Fruit fly (Drosophila melanogaster) whole organism, embryonic: ENCODE data around the gene CG8112.

Experiments
- Abd-B ChIP-seq: fragments of 200-800 bp; sonication (Bioruptor generic); optimal IDR thresholded peaks from 2 replicates; lab custom pipeline; 2018; ENCODE audit warnings: missing biosample characterization, mild to moderate bottlenecking, missing genetic modification characterization, moderate library complexity
- Aef1 ChIP-seq: fragments of 200-800 bp; sonication (Bioruptor generic); IDR thresholded peaks from 3 replicates; pipeline ENCODE4 v1.3.6; 2022; ENCODE audit warnings: missing biosample characterization, missing genetic modification characterization
- Atf-2 ChIP-seq: fragments of 200-800 bp; sonication (Bioruptor generic); optimal IDR thresholded peaks from 2 replicates; lab custom pipeline; 2016; ENCODE audit warnings: missing biosample characterization, missing genetic modification characterization
- B-H1 ChIP-seq: fragments of 200-800 bp; sonication (Bioruptor generic); IDR thresholded peaks from 3 replicates; pipeline ENCODE4 v1.3.6; 2022; ENCODE audit warnings: missing biosample characterization, missing genetic modification characterization
- CG10267 ChIP-seq: fragments of 200-800 bp; sonication (Bioruptor generic); optimal IDR thresholded peaks from 2 replicates; lab custom pipeline; 2018; ENCODE audit warnings: missing biosample characterization, mild to moderate bottlenecking, missing genetic modification characterization, moderate library complexity
- CG12769 ChIP-seq: fragments of 200-800 bp; sonication (Bioruptor generic); optimal IDR thresholded peaks from 2 replicates; lab custom pipeline; 2019; ENCODE audit warnings: missing biosample characterization, mild to moderate bottlenecking, missing genetic modification characterization, moderate library complexity
- CG14050 ChIP-seq: fragments of 200-800 bp; sonication (Bioruptor generic); IDR thresholded peaks from 3 replicates; pipeline ENCODE4 v1.3.6; 2022; ENCODE audit warnings: missing biosample characterization, missing genetic modification characterization
- CG17612 ChIP-seq: fragments of 200-800 bp; sonication (Bioruptor generic); IDR thresholded peaks from 2 replicates; pipeline ENCODE4 v1.3.6; 2022; ENCODE audit warnings: missing biosample characterization, missing genetic modification characterization
- CG32772 ChIP-seq: fragments of 200-800 bp; sonication (Bioruptor generic); IDR thresholded peaks from 2 replicates; pipeline ENCODE4 v1.3.6; 2022; ENCODE audit warnings: missing biosample characterization, missing genetic modification characterization
- CG33557 ChIP-seq: fragments of 200-800 bp; sonication (Bioruptor generic); optimal IDR thresholded peaks from 2 replicates; lab custom pipeline; 2019; ENCODE audit warnings: missing biosample characterization, mild to moderate bottlenecking, missing genetic modification characterization, moderate library complexity
- CG3726 ChIP-seq: fragments of 200-800 bp; sonication (Bioruptor generic); IDR thresholded peaks from 3 replicates; pipeline ENCODE4, ENCODE4 v1.3.6; 2022; ENCODE audit warnings: missing biosample characterization, missing genetic modification characterization
- CG3847 ChIP-seq: fragments of 200-800 bp; sonication (Bioruptor generic); IDR thresholded peaks from 2 replicates; pipeline ENCODE4 v1.3.6; 2022; ENCODE audit warnings: missing biosample characterization, missing genetic modification characterization
- CG4730 ChIP-seq: fragments of 200-800 bp; sonication (Bioruptor generic); IDR thresholded peaks from 2 replicates; pipeline ENCODE4 v1.3.6; 2022; ENCODE audit warnings: missing biosample characterization, missing genetic modification characterization
- CG4854 ChIP-seq: fragments of 200-800 bp; sonication (Bioruptor generic); optimal IDR thresholded peaks from 2 replicates; lab custom pipeline; 2016; ENCODE audit warnings: missing biosample characterization, missing genetic modification characterization, inconsistent platforms
- CG5180 ChIP-seq: fragments of 200-800 bp; sonication (Bioruptor generic); optimal IDR thresholded peaks from 3 replicates; lab custom pipeline; 2017; ENCODE audit warnings: missing biosample characterization, missing genetic modification characterization, mild to moderate bottlenecking, moderate library complexity, missing genetic modification reagents
- CG7357 ChIP-seq: fragments of 200-800 bp; sonication (Bioruptor generic); IDR thresholded peaks from 3 replicates; pipeline ENCODE4 v1.3.6; 2022; ENCODE audit warnings: missing biosample characterization, missing genetic modification characterization
- CG7556 ChIP-seq: fragments of 200-800 bp; sonication (Bioruptor generic); optimal IDR thresholded peaks from 2 replicates; lab custom pipeline; 2017; ENCODE audit warnings: missing biosample characterization, mild to moderate bottlenecking, missing genetic modification characterization
- CG8944 ChIP-seq: fragments of 200-800 bp; sonication (Bioruptor generic); optimal IDR thresholded peaks from 3 replicates; lab custom pipeline; 2016; ENCODE audit warnings: missing biosample characterization, missing genetic modification characterization
- CG9609 ChIP-seq: fragments of 200-800 bp; sonication (Bioruptor generic); optimal IDR thresholded peaks from 3 replicates; lab custom pipeline; 2016; ENCODE audit warnings: missing biosample characterization, missing genetic modification characterization
- D ChIP-seq, 2 experiments: fragments of 200-800 bp in 1 of 2; fragments of >200 bp in 1 of 2; sonication (Bioruptor generic) in 1 of 2; optimal IDR thresholded peaks; 2 replicates in 1 of 2; 3 replicates in 1 of 2; lab custom pipeline; 2017; ENCODE audit warnings: mild to moderate bottlenecking in 1 of 2, missing biosample characterization in 1 of 2, missing genetic modification characterization in 1 of 2, missing genetic modification reagents in 1 of 2
- Dad ChIP-seq: fragments of 200-800 bp; sonication (Bioruptor generic); optimal IDR thresholded peaks from 3 replicates; lab custom pipeline; 2016; ENCODE audit warnings: missing biosample characterization, missing genetic modification characterization
- Drgx ChIP-seq: fragments of 200-800 bp; sonication (Bioruptor generic); IDR thresholded peaks from 2 replicates; pipeline ENCODE4 v1.3.6; 2022; ENCODE audit warnings: missing biosample characterization, missing genetic modification characterization
- E2f2 ChIP-seq: fragments of 200-800 bp; sonication (Bioruptor generic); IDR thresholded peaks from 2 replicates; pipeline ENCODE4 v1.3.6; 2022; ENCODE audit warnings: missing biosample characterization, missing genetic modification characterization
- H15 ChIP-seq: fragments of 200-800 bp; sonication (Bioruptor generic); IDR thresholded peaks from 3 replicates; pipeline ENCODE4 v1.3.6; 2022; ENCODE audit warnings: missing biosample characterization, missing genetic modification characterization
- HHEX ChIP-seq: fragments of 200-800 bp; sonication (Bioruptor generic); optimal IDR thresholded peaks from 3 replicates; lab custom pipeline; 2017; ENCODE audit warnings: missing biosample characterization, mild to moderate bottlenecking, missing genetic modification characterization, missing genetic modification reagents
- HLH54F ChIP-seq: fragments of 200-800 bp; sonication (Bioruptor generic); optimal IDR thresholded peaks from 3 replicates; lab custom pipeline; 2016; ENCODE audit warnings: missing biosample characterization, missing genetic modification characterization
- Hand ChIP-seq: fragments of 200-800 bp; sonication (Bioruptor generic); optimal IDR thresholded peaks from 2 replicates; lab custom pipeline; 2017; ENCODE audit warnings: mild to moderate bottlenecking, missing biosample characterization, missing genetic modification reagents, missing genetic modification characterization
- Mes4 ChIP-seq: fragments of 200-800 bp; sonication (Bioruptor generic); optimal IDR thresholded peaks from 2 replicates; lab custom pipeline; 2016; ENCODE audit warnings: missing biosample characterization, missing genetic modification characterization
- Mrtf ChIP-seq: fragments of 200-800 bp; sonication (Bioruptor generic); IDR thresholded peaks from 3 replicates; pipeline ENCODE4 v1.3.6; 2022; ENCODE audit warnings: missing biosample characterization, missing genetic modification characterization
- Spps ChIP-seq: fragments of 200-800 bp; sonication (Bioruptor generic); optimal IDR thresholded peaks from 2 replicates; lab custom pipeline; 2018; ENCODE audit warnings: missing biosample characterization, mild to moderate bottlenecking, missing genetic modification characterization
- Taf1 ChIP-seq: fragments of 200-800 bp; sonication (Bioruptor generic); IDR thresholded peaks from 2 replicates; pipeline ENCODE4 v1.3.6; 2022; ENCODE audit warnings: missing biosample characterization, missing genetic modification characterization
- Vsx1 ChIP-seq: fragments of 200-800 bp; sonication (Bioruptor generic); optimal IDR thresholded peaks from 2 replicates; lab custom pipeline; 2017; ENCODE audit warnings: missing biosample characterization, mild to moderate bottlenecking, missing genetic modification characterization, missing genetic modification reagents
- chinmo ChIP-seq: fragments of 200-800 bp; sonication (Bioruptor generic); IDR thresholded peaks from 4 replicates; pipeline ENCODE4 v1.3.6; 2022; ENCODE audit warnings: missing biosample characterization, missing genetic modification characterization; ENCODE audit not compliant: partially characterized antibody
- crc ChIP-seq: fragments of 200-800 bp; sonication (Bioruptor generic); optimal IDR thresholded peaks from 2 replicates; lab custom pipeline; 2016; ENCODE audit warnings: missing biosample characterization, missing genetic modification characterization
- crol ChIP-seq: fragments of 200-800 bp; sonication (Bioruptor generic); IDR thresholded peaks from 2 replicates; pipeline ENCODE4 v1.3.6; 2022; ENCODE audit warnings: missing biosample characterization, missing genetic modification characterization
- gcm2 ChIP-seq: fragments of 200-800 bp; sonication (Bioruptor generic); optimal IDR thresholded peaks from 2 replicates; lab custom pipeline; 2016; ENCODE audit warnings: missing biosample characterization, missing genetic modification characterization
- gfzf ChIP-seq: fragments of 200-800 bp; sonication (Bioruptor generic); optimal IDR thresholded peaks from 2 replicates; lab custom pipeline; 2016; ENCODE audit warnings: missing biosample characterization, mild to moderate bottlenecking, missing genetic modification characterization, moderate library complexity
- grau ChIP-seq: fragments of 200-800 bp; optimal IDR thresholded peaks from 3 replicates; lab custom pipeline; 2019; ENCODE audit warnings: missing biosample characterization, mild to moderate bottlenecking, missing genetic modification characterization, moderate library complexity
- gsb-n ChIP-seq: fragments of 200-800 bp; sonication (Bioruptor generic); optimal IDR thresholded peaks from 3 replicates; lab custom pipeline; 2018; ENCODE audit warnings: missing biosample characterization, mild to moderate bottlenecking, missing genetic modification characterization
- hb ChIP-seq: fragments of 200-800 bp; sonication (Bioruptor generic); IDR thresholded peaks from 3 replicates; pipeline ENCODE4 v1.3.6; 2022; ENCODE audit warnings: missing biosample characterization, missing genetic modification characterization; ENCODE audit not compliant: partially characterized antibody
- ken ChIP-seq: fragments of 200-800 bp; sonication (Bioruptor generic); IDR thresholded peaks from 3 replicates; pipeline ENCODE4 v1.3.6; 2022; ENCODE audit warnings: missing biosample characterization, missing genetic modification characterization
- kni ChIP-seq: fragments of 200-800 bp; sonication (Bioruptor generic); optimal IDR thresholded peaks from 3 replicates; lab custom pipeline; 2017; ENCODE audit warnings: mild to moderate bottlenecking, missing biosample characterization, missing genetic modification reagents, missing genetic modification characterization
- nerfin-2 ChIP-seq: fragments of 200-800 bp; sonication (Bioruptor generic); IDR thresholded peaks from 2 replicates; pipeline ENCODE4 v1.3.6; 2022; ENCODE audit warnings: missing biosample characterization, missing genetic modification characterization; ENCODE audit not compliant: partially characterized antibody
- org-1 ChIP-seq: fragments of 200-800 bp; sonication (Bioruptor generic); optimal IDR thresholded peaks from 2 replicates; lab custom pipeline; 2017; ENCODE audit warnings: missing biosample characterization, missing genetic modification characterization
- psq ChIP-seq: fragments of 200-800 bp; sonication (Bioruptor generic); optimal IDR thresholded peaks from 2 replicates; lab custom pipeline; 2017; ENCODE audit warnings: missing biosample characterization, missing genetic modification characterization
- ranshi ChIP-seq: fragments of 200-800 bp; sonication (Bioruptor generic); IDR thresholded peaks from 2 replicates; pipeline ENCODE4 v1.3.6; 2022; ENCODE audit warnings: missing biosample characterization, missing genetic modification characterization
- scrt ChIP-seq: fragments of 200-800 bp; sonication (Bioruptor generic); optimal IDR thresholded peaks from 2 replicates; lab custom pipeline; 2018; ENCODE audit warnings: missing biosample characterization, mild to moderate bottlenecking, missing genetic modification characterization, moderate library complexity
- sd ChIP-seq: fragments of 200-800 bp; sonication (Bioruptor generic); optimal IDR thresholded peaks from 3 replicates; lab custom pipeline; 2018; ENCODE audit warnings: missing biosample characterization, mild to moderate bottlenecking, missing genetic modification characterization, moderate library complexity
- wor ChIP-seq: fragments of 200-800 bp; sonication (Bioruptor generic); IDR thresholded peaks from 2 replicates; pipeline ENCODE4 v1.3.6; 2022; ENCODE audit warnings: missing biosample characterization, missing genetic modification characterization
- zfh1 ChIP-seq: fragments of 200-800 bp; sonication (Bioruptor generic); IDR thresholded peaks from 3 replicates; pipeline ENCODE4 v1.3.6; 2022; ENCODE audit warnings: missing biosample characterization, missing genetic modification characterization

The CG8112 gene

DNA sequence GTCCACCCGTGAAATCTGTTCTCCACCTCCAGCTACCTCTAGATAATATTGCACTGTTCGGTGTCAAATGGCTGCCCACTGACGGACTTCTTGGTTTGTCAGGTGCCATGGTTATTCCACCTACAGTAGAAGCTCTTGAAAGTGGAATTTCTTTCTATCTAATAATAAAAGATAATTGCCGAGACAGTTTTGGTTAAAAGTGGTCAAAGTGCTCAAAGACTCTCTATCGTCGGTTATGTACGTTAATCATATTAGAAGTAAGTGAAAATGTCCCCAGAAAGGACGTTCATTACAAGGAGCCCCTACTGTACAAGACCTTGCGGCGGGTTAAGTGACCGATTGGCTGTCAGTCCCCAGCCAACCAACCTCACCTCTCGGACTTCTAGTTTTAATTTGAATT is 31.5 kb downstream of the CG8112 start (continued):
- TF ChIP-seq wor (GFP tag; lab: Robert Waterston, UW) (no peak), CG7357 (GFP tag; lab: Robert Waterston, UW) (peak; percentile 40; the same call in 2 of the 3 replicates), Mrtf (GFP tag; lab: Robert Waterston, UW) (no peak), CG9609 (peak; percentile 41), CG12769 (tag; lab: Kevin White, UChicago) (peak; percentile 32), CG5180 (no peak), E2f2 (GFP tag; lab: Robert Waterston, UW) (0 out of 2 replicates have a peak, but pooled peaks have one; percentile 31), chinmo (GFP tag; lab: Robert Waterston, UW) (0 out of 4 replicates have a peak, but pooled peaks have one; percentile 17), ranshi (GFP tag; lab: Robert Waterston, UW) (peak; percentile 61), gsb-n (tag; lab: Kevin White, UChicago) (peak; percentile 15), CG33557 (no peak), crc (GFP tag; lab: Kevin White, UChicago) (no peak), Hand (GFP tag; lab: Kevin White, UChicago) (no peak), zfh1 (peak; percentile 40; the same call in 1 of the 3 replicates), Aef1 (peak; percentile 44; the same call in 1 of the 3 replicates), psq (GFP tag; lab: Kevin White, UChicago) (no peak), hb (GFP tag; lab: Robert Waterston, UW) (no peak), Taf1 (GFP tag; lab: Robert Waterston, UW) (0 out of 2 replicates have a peak, but pooled peaks have one; percentile 15), CG4854 (GFP tag; lab: Kevin White, UChicago) (peak; percentile 12), grau (tag; lab: Kevin White, UChicago) (peak; percentile 91), scrt (GFP tag; lab: Kevin White, UChicago) (no peak), kni (GFP tag; lab: Kevin White, UChicago) (peak; percentile 7), CG8944 (GFP tag; lab: Kevin White, UChicago) (peak; percentile 51), Atf-2 (GFP tag; lab: Kevin White, UChicago) (peak; percentile 29), CG14050 (GFP tag; lab: Robert Waterston, UW) (peak; percentile 12; the same call in 2 of the 3 replicates), D (optimal IDR thresholded peaks at IDR 0.05; lab: Kevin White, UChicago) (no peak), D (GFP tag; optimal IDR thresholded peaks at IDR 0.05; lab: Kevin White, UChicago) (no peak), org-1 (peak; percentile 36), B-H1 (peak; percentile 11; the same call in 1 of the 3 replicates), CG4730 (0 out of 2 replicates have a peak, but pooled peaks have one; percentile 29), Abd-B (GFP tag; lab: Kevin White, UChicago) (peak; percentile 8), CG10267 (tag; lab: Kevin White, UChicago) (peak; percentile 17), ken (GFP tag; lab: Robert Waterston, UW) (peak; percentile 33; the same call in 1 of the 3 replicates), CG32772 (GFP tag; lab: Robert Waterston, UW) (0 out of 2 replicates have a peak, but pooled peaks have one; percentile 44), nerfin-2 (GFP tag; lab: Robert Waterston, UW) (no peak), Spps (tag; lab: Kevin White, UChicago) (no peak), HHEX (GFP tag; lab: Kevin White, UChicago) (peak; percentile 10), CG17612 (GFP tag; lab: Robert Waterston, UW) (no peak), HLH54F (GFP tag; lab: Kevin White, UChicago) (peak; percentile 23), H15 (GFP tag; lab: Robert Waterston, UW) (0 out of 3 replicates have a peak, but pooled peaks have one; percentile 21), CG3847 (GFP tag; lab: Robert Waterston, UW) (peak; percentile 52), Drgx (GFP tag; lab: Robert Waterston, UW) (peak; percentile 66), Mes4 (GFP tag; lab: Kevin White, UChicago) (peak; percentile 2), CG3726 (no peak), crol (GFP tag; lab: Robert Waterston, UW) (peak; percentile 19; the same call in 1 of the 2 replicates), gfzf (GFP tag; lab: Kevin White, UChicago) (no peak), gcm2 (GFP tag; lab: Kevin White, UChicago) (peak; percentile 24), Vsx1 (GFP tag; lab: Kevin White, UChicago) (peak; percentile 40), Dad (GFP tag; lab: Kevin White, UChicago) (no peak), sd (peak; percentile 8), CG7556 (peak; percentile 51)
